Worm (Caenorhabditis elegans) whole organism, L1 larva: ENCODE measurements around the gene C44B9.3.

Experiments used
- C04F5.9 ChIP-seq: sonication (generic microtip); optimal IDR thresholded peaks from 2 replicates; lab custom pipeline; 2016; ENCODE audit warnings: missing genetic modification characterization, missing compliant biosample characterization
- C16A3.4 ChIP-seq: fragments of 150-350 bp; optimal IDR thresholded peaks from 2 replicates; lab custom pipeline; 2014; ENCODE audit warnings: missing biosample characterization, missing genetic modification characterization
- C34B4.2 ChIP-seq: sonication (generic microtip); optimal IDR thresholded peaks from 2 replicates; lab custom pipeline; 2017; ENCODE audit warnings: mild to moderate bottlenecking, missing genetic modification characterization, missing compliant biosample characterization
- aha-1 ChIP-seq: fragments of 150-350 bp; optimal IDR thresholded peaks from 2 replicates; lab custom pipeline; 2014; ENCODE audit warnings: missing biosample characterization, missing genetic modification characterization
- alr-1 ChIP-seq: fragments of 200-800 bp; sonication (Bioruptor generic); optimal IDR thresholded peaks from 2 replicates; lab custom pipeline; 2018; ENCODE audit warnings: borderline replicate concordance, mild to moderate bottlenecking, missing genetic modification characterization, missing compliant biosample characterization
- aly-2 ChIP-seq: fragments of 150-350 bp; optimal IDR thresholded peaks from 2 replicates; lab custom pipeline; 2014; ENCODE audit warnings: missing biosample characterization, missing genetic modification characterization
- ceh-8 ChIP-seq: fragments of 200-800 bp; sonication (Bioruptor generic); optimal IDR thresholded peaks from 2 replicates; lab custom pipeline; 2018; ENCODE audit warnings: mild to moderate bottlenecking, missing genetic modification characterization, moderate library complexity, missing compliant biosample characterization
- ceh-82 ChIP-seq, 3 experiments: fragments of 150-350 bp in 1 of 3; sonication (generic microtip) in 2 of 3; optimal IDR thresholded peaks; 2 replicates each; lab custom pipeline; 2014 to 2017; ENCODE audit warnings: missing biosample characterization in 3 of 3, missing genetic modification characterization in 3 of 3
- ceh-88 ChIP-seq: fragments of 200-800 bp; sonication (Bioruptor generic); IDR thresholded peaks from 2 replicates; pipeline ENCODE4 v1.3.6; 2022; ENCODE audit warnings: missing genetic modification characterization, missing compliant biosample characterization
- ceh-90 ChIP-seq: sonication (generic microtip); optimal IDR thresholded peaks from 2 replicates; lab custom pipeline; 2016; ENCODE audit warnings: missing genetic modification characterization, missing compliant biosample characterization
- ces-1 ChIP-seq: fragments of 150-350 bp; optimal IDR thresholded peaks from 2 replicates; lab custom pipeline; 2014; ENCODE audit warnings: missing biosample characterization, missing genetic modification reagents, missing genetic modification characterization
- efl-1 ChIP-seq, 4 experiments: fragments of 150-350 bp; optimal IDR thresholded peaks in 3 of 4; peaks in 1 of 4; 1 replicate in 1 of 4; 2 replicates in 3 of 4; lab custom pipeline; 2014; ENCODE audit warnings: missing biosample characterization in 2 of 4, missing genetic modification characterization in 2 of 4, missing genetic modification reagents in 2 of 4
- efl-3 ChIP-seq: fragments of 200-800 bp; sonication (Bioruptor generic); optimal IDR thresholded peaks from 2 replicates; lab custom pipeline; 2018; ENCODE audit warnings: mild to moderate bottlenecking, missing genetic modification characterization, missing compliant biosample characterization
- egl-13 ChIP-seq: sonication (generic microtip); optimal IDR thresholded peaks from 2 replicates; lab custom pipeline; 2016; ENCODE audit warnings: missing genotype, missing genetic modification reagents, missing genetic modification characterization, missing compliant biosample characterization
- elt-3 ChIP-seq, 6 experiments: fragments of 150-350 bp in 1 of 6; sonication (generic microtip); optimal IDR thresholded peaks; 2 replicates each; lab custom pipeline; 2017 to 2018; ENCODE audit warnings: missing biosample characterization in 6 of 6, missing genetic modification characterization in 6 of 6, inconsistent platforms in 1 of 6
- ets-5 ChIP-seq: fragments of 200-800 bp; sonication (Bioruptor generic); IDR thresholded peaks from 2 replicates; pipeline ENCODE4 v1.3.6; 2022; ENCODE audit warnings: missing genetic modification characterization, missing compliant biosample characterization
- fkh-4 ChIP-seq: sonication (generic microtip); optimal IDR thresholded peaks from 2 replicates; lab custom pipeline; 2016; ENCODE audit warnings: missing compliant biosample characterization, missing genetic modification characterization, borderline replicate concordance
- fkh-8 ChIP-seq: sonication (generic microtip); optimal IDR thresholded peaks from 2 replicates; lab custom pipeline; 2016; ENCODE audit warnings: mild to moderate bottlenecking, missing genetic modification characterization, missing compliant biosample characterization
- grh-1 ChIP-seq: fragments of 200-800 bp; sonication (Bioruptor generic); IDR thresholded peaks from 2 replicates; pipeline ENCODE4 v1.3.6; 2022; ENCODE audit warnings: missing genetic modification reagents, missing genetic modification characterization, missing compliant biosample characterization
- hpl-2 ChIP-seq: fragments of 150-350 bp; optimal IDR thresholded peaks from 2 replicates; lab custom pipeline; 2014; ENCODE audit warnings: missing biosample characterization, missing genetic modification reagents, missing genetic modification characterization
- isw-1 ChIP-seq: fragments of 200-800 bp; sonication (Bioruptor generic); IDR thresholded peaks from 2 replicates; pipeline ENCODE4 v1.3.6; 2022; ENCODE audit warnings: missing genetic modification characterization, missing compliant biosample characterization
- jun-1 ChIP-seq: fragments of 150-350 bp; optimal IDR thresholded peaks from 2 replicates; lab custom pipeline; 2014; ENCODE audit warnings: missing biosample characterization, missing genetic modification reagents, missing genetic modification characterization
- lin-15B ChIP-seq: fragments of 150-350 bp; sonication (generic microtip); optimal IDR thresholded peaks from 3 replicates; lab custom pipeline; 2014; ENCODE audit warnings: missing biosample characterization, missing genetic modification characterization
- lin-35 ChIP-seq, 2 experiments: fragments of 150-350 bp; optimal IDR thresholded peaks; 2 replicates each; lab custom pipeline; 2014; ENCODE audit warnings: missing biosample characterization in 2 of 2, missing genetic modification characterization in 2 of 2, missing genetic modification reagents in 2 of 2
- lin-39 ChIP-seq: fragments of 150-350 bp; optimal IDR thresholded peaks from 2 replicates; lab custom pipeline; 2014; ENCODE audit warnings: missing biosample characterization, missing genetic modification reagents, missing genetic modification characterization
- lir-3 ChIP-seq: sonication (generic microtip); optimal IDR thresholded peaks from 2 replicates; lab custom pipeline; 2016; ENCODE audit warnings: mild to moderate bottlenecking, missing genetic modification characterization, moderate library complexity, missing compliant biosample characterization; ENCODE audit not compliant: poor library complexity
- mab-9 ChIP-seq: fragments of 200-800 bp; sonication (Bioruptor generic); IDR thresholded peaks from 2 replicates; pipeline ENCODE4 v1.3.6; 2022; ENCODE audit warnings: missing genetic modification reagents, missing genetic modification characterization, missing compliant biosample characterization
- nhr-11 ChIP-seq: fragments of 150-350 bp; optimal IDR thresholded peaks from 2 replicates; lab custom pipeline; 2014; ENCODE audit warnings: missing biosample characterization, missing genetic modification characterization
- nhr-20 ChIP-seq: sonication (generic microtip); optimal IDR thresholded peaks from 2 replicates; lab custom pipeline; 2016; ENCODE audit warnings: mild to moderate bottlenecking, missing genetic modification characterization, missing compliant biosample characterization
- nhr-237 ChIP-seq: fragments of 150-350 bp; optimal IDR thresholded peaks from 2 replicates; lab custom pipeline; 2014; ENCODE audit warnings: missing biosample characterization, missing genetic modification characterization
- nhr-47 ChIP-seq: sonication (generic microtip); optimal IDR thresholded peaks from 2 replicates; lab custom pipeline; 2016; ENCODE audit warnings: mild to moderate bottlenecking, missing genetic modification characterization, moderate library complexity, missing compliant biosample characterization
- nhr-71 ChIP-seq: sonication (generic microtip); optimal IDR thresholded peaks from 2 replicates; lab custom pipeline; 2016; ENCODE audit warnings: mild to moderate bottlenecking, missing genetic modification characterization, moderate library complexity, missing compliant biosample characterization
- nhr-76 ChIP-seq: sonication (generic microtip); optimal IDR thresholded peaks from 2 replicates; lab custom pipeline; 2017; ENCODE audit warnings: missing biosample characterization, missing genetic modification characterization
- nhr-77 ChIP-seq: fragments of 150-350 bp; optimal IDR thresholded peaks from 2 replicates; lab custom pipeline; 2014; ENCODE audit warnings: missing biosample characterization, missing genetic modification characterization
- nhr-84 ChIP-seq: sonication (generic microtip); optimal IDR thresholded peaks from 2 replicates; lab custom pipeline; 2017; ENCODE audit warnings: missing biosample characterization, missing genetic modification characterization
- nhr-85 ChIP-seq: sonication (generic microtip); peaks from one replicate; lab custom pipeline; 2016; ENCODE audit warnings: missing genetic modification characterization, inconsistent platforms, missing compliant biosample characterization
- pax-3 ChIP-seq: fragments of 200-800 bp; sonication (Bioruptor generic); optimal IDR thresholded peaks from 2 replicates; lab custom pipeline; 2018; ENCODE audit warnings: mild to moderate bottlenecking, missing genetic modification characterization, moderate library complexity, missing compliant biosample characterization
- rnt-1 ChIP-seq: sonication (generic microtip); optimal IDR thresholded peaks from 2 replicates; lab custom pipeline; 2016; ENCODE audit warnings: mild to moderate bottlenecking, missing genetic modification characterization, moderate library complexity, missing compliant biosample characterization
- skn-1 ChIP-seq: fragments of 150-350 bp; optimal IDR thresholded peaks from 2 replicates; lab custom pipeline; 2014; ENCODE audit warnings: missing biosample characterization, missing genetic modification characterization
- snpc-4 ChIP-seq: fragments of 150-350 bp; optimal IDR thresholded peaks from 2 replicates; lab custom pipeline; 2014; ENCODE audit warnings: missing biosample characterization, missing genetic modification characterization
- snu-23 ChIP-seq: sonication (generic microtip); optimal IDR thresholded peaks from 2 replicates; lab custom pipeline; 2016; ENCODE audit warnings: missing genetic modification characterization, missing compliant biosample characterization
- sox-4 ChIP-seq: sonication (generic microtip); optimal IDR thresholded peaks from 2 replicates; lab custom pipeline; 2016; ENCODE audit warnings: missing genetic modification characterization, missing compliant biosample characterization
- sptf-1 ChIP-seq: fragments of 150-350 bp; optimal IDR thresholded peaks from 2 replicates; lab custom pipeline; 2014; ENCODE audit warnings: missing biosample characterization, missing genetic modification characterization
- sup-37 ChIP-seq: fragments of 200-800 bp; sonication (Bioruptor generic); optimal IDR thresholded peaks from 2 replicates; lab custom pipeline; 2018; ENCODE audit warnings: mild to moderate bottlenecking, missing genetic modification characterization, missing compliant biosample characterization
- tbx-2 ChIP-seq: sonication (generic microtip); optimal IDR thresholded peaks from 2 replicates; lab custom pipeline; 2016; ENCODE audit warnings: missing genetic modification characterization, missing compliant biosample characterization
- tlp-1 ChIP-seq: fragments of 150-350 bp; optimal IDR thresholded peaks from 2 replicates; lab custom pipeline; 2014; ENCODE audit warnings: missing biosample characterization, missing genetic modification characterization
- unc-130 ChIP-seq: fragments of 150-350 bp; optimal IDR thresholded peaks from 2 replicates; lab custom pipeline; 2017; ENCODE audit warnings: missing biosample characterization, missing genetic modification characterization, inconsistent platforms
- unc-30 ChIP-seq: sonication (generic microtip); optimal IDR thresholded peaks from 2 replicates; lab custom pipeline; 2017; ENCODE audit warnings: missing biosample characterization, missing genetic modification characterization
- unc-98 ChIP-seq: fragments of 200-800 bp; sonication (Bioruptor generic); IDR thresholded peaks from 2 replicates; pipeline ENCODE4 v1.3.6; 2022; ENCODE audit warnings: missing genetic modification characterization, missing compliant biosample characterization
- vab-15 ChIP-seq: sonication (generic microtip); optimal IDR thresholded peaks from 2 replicates; lab custom pipeline; 2017; ENCODE audit warnings: missing genotype, mild to moderate bottlenecking, missing genetic modification characterization, missing compliant biosample characterization
- xbp-1 ChIP-seq: sonication (generic microtip); optimal IDR thresholded peaks from 2 replicates; lab custom pipeline; 2016; ENCODE audit warnings: missing genetic modification characterization, missing compliant biosample characterization
- ztf-11 ChIP-seq, 2 experiments: sonication (generic microtip); optimal IDR thresholded peaks; 2 replicates each; lab custom pipeline; 2016 to 2017; ENCODE audit warnings: missing genetic modification characterization in 2 of 2, missing biosample characterization in 1 of 2, missing compliant biosample characterization in 1 of 2
- ztf-4 ChIP-seq: fragments of 150-350 bp; optimal IDR thresholded peaks from 2 replicates; lab custom pipeline; 2014; ENCODE audit warnings: missing biosample characterization, missing genetic modification characterization

Gene C44B9.3

DNA sequence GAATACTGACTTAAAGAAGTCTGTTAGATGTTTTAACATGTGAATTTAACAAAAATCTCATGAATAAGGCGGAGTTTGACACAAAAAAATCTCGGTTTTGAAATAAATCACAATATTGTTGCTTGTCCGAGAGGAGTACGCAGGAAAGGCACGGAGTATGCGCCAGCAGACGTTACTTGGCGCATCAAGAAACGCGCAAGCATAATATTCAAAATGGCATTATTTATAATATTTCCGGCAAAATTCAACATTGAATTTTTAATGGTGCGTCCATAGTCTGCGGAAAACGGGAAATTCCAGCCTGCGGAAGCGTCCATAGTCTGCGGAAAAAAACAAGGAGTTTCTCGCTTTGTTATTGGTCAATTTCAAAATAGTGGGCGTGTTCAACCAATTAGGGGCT lies 35.1 kb downstream of the C44B9.3 start, which contains the start of gene pde-12:
pde-12 (minus strand) TSS at position 148 of the 400 bp plus-strand sequence.
- no peak for TF ChIP-seq nhr-84 (tag; lab: Kevin White, UChicago)
- peak; percentile 92 for TF ChIP-seq unc-130
- peak; percentile 93 for TF ChIP-seq tbx-2 (tag; lab: Kevin White, UChicago)
- TF ChIP-seq ceh-82 (tag; optimal IDR thresholded peaks at IDR 0.05; lab: Kevin White, UChicago) = peak; percentile 83 to 84 (median 83)
- no peak for TF ChIP-seq ceh-90 (tag; lab: Kevin White, UChicago)
- TF ChIP-seq nhr-71 (tag; lab: Kevin White, UChicago) = peak; percentile 95
- TF ChIP-seq pax-3 = peak; percentile 79
- peak; percentile 81 for TF ChIP-seq lin-15B
- TF ChIP-seq nhr-11 = peak; percentile 62
- TF ChIP-seq ztf-4 (tag; lab: Kevin White, UChicago) = peak; percentile 72
- peak; percentile 95 for TF ChIP-seq snu-23 (GFP tag; lab: Kevin White, UChicago)
- peak; percentile 83 to 90 for TF ChIP-seq efl-1 (optimal IDR thresholded peaks at IDR 0.05; lab: Kevin White, UChicago)
- peak; percentile 84 to 98 for TF ChIP-seq efl-1 (GFP tag; optimal IDR thresholded peaks at IDR 0.05 in 1 of 2; lab: Kevin White, UChicago)
- peak; percentile 93 for TF ChIP-seq nhr-85 (tag; lab: Kevin White, UChicago)
- peak; percentile 81 for TF ChIP-seq C04F5.9
- no peak for TF ChIP-seq lir-3
- peak; percentile 86 for TF ChIP-seq isw-1
- TF ChIP-seq nhr-76 (tag; lab: Kevin White, UChicago) = peak; percentile 27
- TF ChIP-seq lin-35 (GFP tag; optimal IDR thresholded peaks at IDR 0.05; lab: Kevin White, UChicago) = peak; percentile 87 to 92
- peak; percentile 60 for TF ChIP-seq aly-2
- TF ChIP-seq rnt-1 = peak; percentile 95
- peak; percentile 91 for TF ChIP-seq nhr-20
- no peak for TF ChIP-seq unc-98
- TF ChIP-seq elt-3 (tag; optimal IDR thresholded peaks at IDR 0.05; lab: Kevin White, UChicago) = peak in 2 of 6 experiments; percentile 36 to 72
- no peak for TF ChIP-seq alr-1
- TF ChIP-seq C34B4.2 (tag; lab: Kevin White, UChicago) = no peak
- peak; percentile 74 for TF ChIP-seq ceh-88 (GFP tag; lab: Robert Waterston, UW)
- peak in 1 of 2 experiments; percentile 72 for TF ChIP-seq ztf-11 (tag; optimal IDR thresholded peaks at IDR 0.05; lab: Kevin White, UChicago)
- TF ChIP-seq nhr-237 = peak; percentile 13
- TF ChIP-seq unc-30 = no peak
- TF ChIP-seq fkh-4 = peak; percentile 43
- TF ChIP-seq mab-9 (GFP tag; lab: Robert Waterston, UW) = peak; percentile 77
- TF ChIP-seq vab-15 (tag; lab: Kevin White, UChicago) = no peak
- peak; percentile 93 for TF ChIP-seq xbp-1 (tag; lab: Kevin White, UChicago)
- peak; percentile 69 for TF ChIP-seq sup-37 (GFP tag; lab: Kevin White, UChicago)
- TF ChIP-seq efl-3 = peak; percentile 47
- TF ChIP-seq C16A3.4 = peak; percentile 82
- TF ChIP-seq hpl-2 = no peak
- TF ChIP-seq jun-1 (tag; lab: Kevin White, UChicago) = peak; percentile 77
- TF ChIP-seq sox-4 = peak; percentile 76
- TF ChIP-seq nhr-47 (tag; lab: Kevin White, UChicago) = peak; percentile 96
- TF ChIP-seq ceh-8 = no peak
- TF ChIP-seq nhr-77 (tag; lab: Kevin White, UChicago) = peak; percentile 83
- no peak for TF ChIP-seq ces-1 (GFP tag; lab: Kevin White, UChicago)
- TF ChIP-seq lin-39 = peak; percentile 87
- peak; percentile 84 for TF ChIP-seq fkh-8 (tag; lab: Kevin White, UChicago)
- TF ChIP-seq tlp-1 (tag; lab: Kevin White, UChicago) = no peak
- TF ChIP-seq sptf-1 (tag; lab: Kevin White, UChicago) = no peak
- peak; percentile 88 for TF ChIP-seq egl-13 (tag; lab: Kevin White, UChicago)
- peak; percentile 77 for TF ChIP-seq grh-1
- TF ChIP-seq aha-1 = peak; percentile 77
- TF ChIP-seq snpc-4 (tag; lab: Kevin White, UChicago) = peak; percentile 82
- no peak for TF ChIP-seq ets-5 (GFP tag; lab: Robert Waterston, UW)
- TF ChIP-seq skn-1 (tag; lab: Kevin White, UChicago) = peak; percentile 64
